Worm (Caenorhabditis elegans): Measurements from ENCODE around the gene dsh-1.

DNA sequence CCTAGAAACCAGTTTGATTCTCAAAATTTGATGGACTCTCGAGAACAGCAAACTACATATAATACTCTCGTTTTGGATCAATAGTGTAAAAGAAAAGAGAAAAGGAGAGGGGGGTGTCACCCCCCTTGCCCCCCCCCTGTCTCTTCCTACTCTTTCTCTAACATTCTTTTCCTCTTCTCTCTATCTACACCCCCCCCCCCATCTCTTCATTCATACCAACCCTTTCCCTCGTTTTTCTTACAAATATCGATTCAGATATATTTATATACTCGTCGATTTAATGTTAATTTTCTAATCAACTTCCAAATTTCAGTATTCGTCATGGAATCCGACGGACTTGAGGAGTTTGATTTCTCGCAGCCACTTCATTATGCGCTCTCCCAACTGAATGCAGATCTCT lies 5.9 kb upstream of the dsh-1 start, which contains the start of gene EGAP2.1:
- no peak for TF ChIP-seq mdt-29 (GFP tag; IDR thresholded peaks at IDR 0.05)
- no peak for TF ChIP-seq snpc-4 (tag; optimal IDR thresholded peaks at IDR 0.05)
- TF ChIP-seq nhr-28 (tag; optimal IDR thresholded peaks at IDR 0.05) = no peak
- TF ChIP-seq ceh-28 (tag; optimal IDR thresholded peaks at IDR 0.05) = no peak
- TF ChIP-seq lin-13 (GFP tag; optimal IDR thresholded peaks at IDR 0.05) = no peak
- TF ChIP-seq lir-3 (tag; optimal IDR thresholded peaks at IDR 0.05) = no peak
- TF ChIP-seq daf-8 (GFP tag; IDR thresholded peaks at IDR 0.05) = no peak
- no peak for TF ChIP-seq madf-5 (GFP tag; IDR thresholded peaks at IDR 0.05)
- TF ChIP-seq lin-38 (GFP tag; IDR thresholded peaks at IDR 0.05) = no peak
- TF ChIP-seq pqm-1 (tag; optimal IDR thresholded peaks at IDR 0.05) = no peak
- no peak for TF ChIP-seq unc-62 (GFP tag; optimal IDR thresholded peaks at IDR 0.05 in 1 of 2)
- TF ChIP-seq unc-62 (tag; optimal IDR thresholded peaks at IDR 0.05) = no peak
- no peak for TF ChIP-seq ces-1 (GFP tag; optimal IDR thresholded peaks at IDR 0.05)
- TF ChIP-seq nhr-10 (tag; optimal IDR thresholded peaks at IDR 0.05) = no peak
- TF ChIP-seq fkh-10 (GFP tag; optimal IDR thresholded peaks at IDR 0.05) = no peak

Data from whole organism, L4 larva.